Fruit fly (Drosophila melanogaster): ENCODE data around the gene Meltrin.

The Meltrin gene

DNA sequence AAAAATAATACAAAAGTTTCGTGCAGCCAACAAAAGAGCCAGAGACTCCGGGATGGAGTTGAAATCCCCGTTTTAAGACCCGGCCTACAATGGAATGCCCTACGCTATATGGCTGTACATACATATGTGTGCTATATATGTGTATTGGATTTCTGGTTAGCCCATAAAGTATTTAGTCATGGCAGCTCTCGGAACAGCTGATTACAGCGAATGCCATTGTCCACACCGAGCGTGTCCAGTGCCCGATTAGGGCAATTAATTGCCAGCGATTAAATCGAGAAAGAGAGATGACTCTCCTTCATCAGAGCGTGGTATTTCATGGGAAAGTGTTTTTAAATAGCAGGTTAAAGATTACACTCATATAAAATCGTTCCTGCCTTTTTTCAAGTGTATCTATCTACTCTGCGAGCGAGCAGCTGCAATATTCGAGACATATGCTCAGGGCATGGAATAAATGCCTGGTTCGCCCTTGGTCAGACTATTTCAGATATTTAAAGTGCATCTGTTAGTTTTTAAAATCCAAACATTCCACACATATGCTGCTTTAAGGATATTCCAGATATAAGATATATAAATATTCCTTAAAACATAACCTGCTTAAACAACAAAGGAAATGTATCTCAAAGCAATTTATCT lies 20.1 kb upstream of the Meltrin start (continued):
- TF ChIP-seq lov (optimal IDR thresholded peaks at IDR 0.05): no peak
- TF ChIP-seq lov (GFP tag; IDR thresholded peaks at IDR 0.05): 0 out of 3 replicates have a peak, but pooled peaks have one; percentile 29
- TF ChIP-seq Camta (GFP tag; optimal IDR thresholded peaks at IDR 0.05): no peak
- TF ChIP-seq danr (GFP tag; IDR thresholded peaks at IDR 0.05): no peak
- TF ChIP-seq CG4730 (GFP tag; IDR thresholded peaks at IDR 0.05): no peak
- TF ChIP-seq CG6254 (GFP tag; optimal IDR thresholded peaks at IDR 0.05): no peak
- no peak for TF ChIP-seq sens (GFP tag)
- TF ChIP-seq Abd-B (GFP tag; optimal IDR thresholded peaks at IDR 0.05): no peak
- TF ChIP-seq Atf-2 (GFP tag; optimal IDR thresholded peaks at IDR 0.05): peak; percentile 7
- TF ChIP-seq Sox100B (GFP tag; optimal IDR thresholded peaks at IDR 0.05): no peak
- TF ChIP-seq Ptx1 (GFP tag; IDR thresholded peaks at IDR 0.05): peak; percentile 19; the same call in 1 of the 2 replicates
- TF ChIP-seq CG32772 (GFP tag; IDR thresholded peaks at IDR 0.05): no peak
- TF ChIP-seq sd (tag; optimal IDR thresholded peaks at IDR 0.05): peak; percentile 43
- TF ChIP-seq CG1647 (GFP tag; optimal IDR thresholded peaks at IDR 0.05): no peak
- TF ChIP-seq pan (optimal IDR thresholded peaks at IDR 0.05): no peak
- TF ChIP-seq pan (GFP tag; optimal IDR thresholded peaks at IDR 0.05 in 1 of 2, IDR thresholded peaks at IDR 0.05 in 1 of 2): peak in 1 of 2 experiments; percentile 14
- TF ChIP-seq chm (GFP tag; IDR thresholded peaks at IDR 0.05): no peak
- no peak for TF ChIP-seq bigmax (GFP tag; optimal IDR thresholded peaks at IDR 0.05)
- no peak for TF ChIP-seq tgo (GFP tag; IDR thresholded peaks at IDR 0.05)
- no peak for TF ChIP-seq Bdp1 (GFP tag; optimal IDR thresholded peaks at IDR 0.05)
- TF ChIP-seq CG11456 (GFP tag; IDR thresholded peaks at IDR 0.05): no peak
- TF ChIP-seq CTCF (GFP tag; optimal IDR thresholded peaks at IDR 0.05): no peak
- no peak for TF ChIP-seq peb (GFP tag; IDR thresholded peaks at IDR 0.05)
- TF ChIP-seq Ets97D (GFP tag; optimal IDR thresholded peaks at IDR 0.05): no peak
- TF ChIP-seq Blimp-1 (GFP tag; optimal IDR thresholded peaks at IDR 0.05): peak; percentile 1
- no peak for TF ChIP-seq gsb (GFP tag; IDR thresholded peaks at IDR 0.05)
- TF ChIP-seq ranshi (GFP tag; IDR thresholded peaks at IDR 0.05): no peak
- TF ChIP-seq tap (tag; optimal IDR thresholded peaks at IDR 0.05): no peak
- TF ChIP-seq yki (optimal IDR thresholded peaks at IDR 0.05): no peak
- TF ChIP-seq gfzf (GFP tag; optimal IDR thresholded peaks at IDR 0.05): no peak
- TF ChIP-seq Ssrp (tag; optimal IDR thresholded peaks at IDR 0.05): no peak
- peak; percentile 26; the same call in 1 of the 2 replicates for TF ChIP-seq Awh (GFP tag; IDR thresholded peaks at IDR 0.05)
- TF ChIP-seq prd (optimal IDR thresholded peaks at IDR 0.05): no peak
- TF ChIP-seq prd (GFP tag; IDR thresholded peaks at IDR 0.05): peak; percentile 47; the same call in 2 of the 3 replicates
- TF ChIP-seq CG34422 (GFP tag; IDR thresholded peaks at IDR 0.05): no peak
- TF ChIP-seq pum (GFP tag; optimal IDR thresholded peaks at IDR 0.05): no peak
- TF ChIP-seq CG17328 (GFP tag; IDR thresholded peaks at IDR 0.05): no peak
- TF ChIP-seq CG33557 (GFP tag; optimal IDR thresholded peaks at IDR 0.05): no peak
- no peak for TF ChIP-seq Gug (GFP tag; IDR thresholded peaks at IDR 0.05)
- no peak for TF ChIP-seq pnt (GFP tag; optimal IDR thresholded peaks at IDR 0.05)
- peak; percentile 24 for TF ChIP-seq sug (tag; optimal IDR thresholded peaks at IDR 0.05)
- no peak for TF ChIP-seq caup (GFP tag; optimal IDR thresholded peaks at IDR 0.05; ENCODE audit: severe bottlenecking)
- no peak for TF ChIP-seq Hmx (GFP tag; optimal IDR thresholded peaks at IDR 0.05)
- 0 out of 3 replicates have a peak, but pooled peaks have one; percentile 24 for TF ChIP-seq H15 (GFP tag; IDR thresholded peaks at IDR 0.05)
- no peak for TF ChIP-seq CG32767 (GFP tag; IDR thresholded peaks at IDR 0.05)
- peak; percentile 20 for TF ChIP-seq exex (tag; optimal IDR thresholded peaks at IDR 0.05)
- TF ChIP-seq CG1233 (GFP tag; optimal IDR thresholded peaks at IDR 0.05): no peak
- TF ChIP-seq CG9932 (GFP tag; IDR thresholded peaks at IDR 0.05): no peak

Data from whole organism, embryonic.